Worm (Caenorhabditis elegans) whole organism, young adult: ENCODE measurements around the gene T24A6.7.
"Not testable (repeated sequence)": the region's sequence is repeated elsewhere in the genome, so short reads cannot be mapped to it uniquely, and the experiment has no call there.

Source experiments
- ceh-58 ChIP-seq: fragments of 200-800 bp; sonication (Bioruptor generic); IDR thresholded peaks from 2 replicates; pipeline ENCODE4 v1.3.6; 2022; ENCODE audit warnings: missing genetic modification characterization, missing compliant biosample characterization
- ets-4 ChIP-seq: fragments of 200-800 bp; sonication (Bioruptor generic); optimal IDR thresholded peaks from 2 replicates; lab custom pipeline; 2018; ENCODE audit warnings: mild to moderate bottlenecking, missing genetic modification characterization, missing compliant biosample characterization
- him-1 ChIP-seq: sonication (generic microtip); optimal IDR thresholded peaks from 2 replicates; lab custom pipeline; 2016; ENCODE audit warnings: missing genotype, missing genetic modification reagents, missing genetic modification characterization, missing compliant biosample characterization
- zim-3 ChIP-seq: sonication (generic microtip); optimal IDR thresholded peaks from 2 replicates; lab custom pipeline; 2017; ENCODE audit warnings: mild to moderate bottlenecking, missing genetic modification characterization, moderate library complexity, missing compliant biosample characterization
- ztf-3 ChIP-seq: fragments of 200-800 bp; sonication (Bioruptor generic); optimal IDR thresholded peaks from 2 replicates; lab custom pipeline; 2018; ENCODE audit warnings: mild to moderate bottlenecking, missing genetic modification characterization, missing compliant biosample characterization

- not testable (repeated sequence) for TF ChIP-seq him-1 (tag; lab: Kevin White, UChicago); ztf-3 (GFP tag; lab: Kevin White, UChicago); ets-4 (GFP tag; lab: Kevin White, UChicago); ceh-58 (GFP tag; lab: Robert Waterston, UW); zim-3 (tag; lab: Kevin White, UChicago)
Observed at ce11 chrV:3520412-3520811, 4.7 kb upstream of the T24A6.7 start.
